Worm (Caenorhabditis elegans): ENCODE results near the gene Y38H6C.9.

DNA sequence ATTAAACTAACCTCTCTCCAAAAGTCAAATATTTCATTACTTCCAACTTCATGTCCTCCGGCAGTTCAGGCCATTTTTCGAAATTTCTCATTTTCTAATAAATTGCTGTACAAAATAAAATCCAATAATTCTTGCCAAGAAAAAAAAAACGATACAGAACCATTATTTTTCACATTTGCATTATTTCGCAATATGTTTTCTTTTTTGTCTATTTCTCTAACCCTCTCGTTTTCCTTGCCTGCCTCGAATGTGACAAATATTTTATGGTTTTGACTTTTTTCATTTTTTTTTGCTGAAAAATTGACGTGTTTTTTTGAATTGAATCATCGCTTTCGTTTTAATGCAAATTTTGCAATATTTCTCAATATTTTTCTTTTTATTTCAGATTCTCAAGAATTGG is at the start of gene Y38H6C.9, which contains the start of gene fbxa-150:
- no peak for TF ChIP-seq sea-2 (GFP tag; optimal IDR thresholded peaks at IDR 0.05)
- no peak for TF ChIP-seq hmg-11 (tag; optimal IDR thresholded peaks at IDR 0.05)
- TF ChIP-seq fkh-10 (GFP tag; optimal IDR thresholded peaks at IDR 0.05): no peak
- no peak for TF ChIP-seq jun-1 (tag; optimal IDR thresholded peaks at IDR 0.05)
- no peak for TF ChIP-seq unc-62 (GFP tag; optimal IDR thresholded peaks at IDR 0.05)
- no peak for TF ChIP-seq nhr-237 (tag; optimal IDR thresholded peaks at IDR 0.05)
- TF ChIP-seq pha-4 (tag; optimal IDR thresholded peaks at IDR 0.05): no peak
- no peak for TF ChIP-seq ztf-4 (tag; optimal IDR thresholded peaks at IDR 0.05)
- TF ChIP-seq nhr-28 (tag; optimal IDR thresholded peaks at IDR 0.05): no peak
- no peak for TF ChIP-seq nhr-76 (tag; optimal IDR thresholded peaks at IDR 0.05)
- TF ChIP-seq pqm-1 (tag; optimal IDR thresholded peaks at IDR 0.05): no peak
- TF ChIP-seq fos-1 (tag; optimal IDR thresholded peaks at IDR 0.05): no peak
- TF ChIP-seq ama-1 (optimal IDR thresholded peaks at IDR 0.05): no peak
